Fruit fly (Drosophila melanogaster): Measurements from ENCODE around the gene PNPase.

DNA sequence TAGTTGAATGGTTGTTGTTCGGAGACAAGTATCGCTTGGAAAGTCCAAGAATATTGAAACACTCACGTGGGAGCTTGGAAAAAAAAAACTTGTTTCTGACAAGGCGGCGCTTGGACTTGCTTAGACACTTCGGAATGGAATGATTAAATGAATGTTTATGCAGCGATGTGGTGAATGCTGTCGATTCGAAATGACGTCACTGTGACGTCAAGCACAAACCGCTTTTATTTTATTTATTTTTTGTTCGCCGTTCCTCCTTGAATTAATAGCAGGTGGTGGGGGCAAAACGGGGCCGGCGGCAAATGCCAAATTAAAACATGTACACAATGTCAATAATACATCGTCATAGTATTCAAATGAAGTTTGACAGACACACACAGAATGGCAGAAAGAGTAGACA, 14.3 kb upstream of the PNPase start:
- TF ChIP-seq Jra (GFP tag; optimal IDR thresholded peaks at IDR 0.05) (no peak), Abd-B (GFP tag; optimal IDR thresholded peaks at IDR 0.05) (no peak)
